Fruit fly (Drosophila melanogaster) whole organism, embryonic: ENCODE data around the gene Tsc1.

ENCODE experiments used
- Bgb ChIP-seq: fragments of 200-800 bp; sonication (Bioruptor generic); IDR thresholded peaks from 2 replicates; pipeline ENCODE4 v1.3.6; 2022; ENCODE audit warnings: missing biosample characterization, missing genetic modification characterization; ENCODE audit not compliant: partially characterized antibody
- CG10147 ChIP-seq: fragments of 200-800 bp; sonication (Bioruptor generic); optimal IDR thresholded peaks from 2 replicates; lab custom pipeline; 2019; ENCODE audit warnings: missing biosample characterization, mild to moderate bottlenecking, missing genetic modification characterization, moderate library complexity
- CG12071 ChIP-seq: fragments of 200-800 bp; sonication (Bioruptor generic); optimal IDR thresholded peaks from 3 replicates; lab custom pipeline; 2018; ENCODE audit warnings: missing biosample characterization, mild to moderate bottlenecking, missing genetic modification characterization
- CG12299 ChIP-seq: fragments of 200-800 bp; sonication (Bioruptor generic); optimal IDR thresholded peaks from 2 replicates; lab custom pipeline; 2018; ENCODE audit warnings: missing biosample characterization, mild to moderate bottlenecking, missing genetic modification characterization
- CG13424 ChIP-seq: fragments of 200-800 bp; sonication (Bioruptor generic); optimal IDR thresholded peaks from 2 replicates; lab custom pipeline; 2019; ENCODE audit warnings: missing biosample characterization, mild to moderate bottlenecking, missing genetic modification characterization, moderate library complexity
- CG13775 ChIP-seq: fragments of 200-800 bp; sonication (Bioruptor generic); optimal IDR thresholded peaks from 3 replicates; lab custom pipeline; 2017; ENCODE audit warnings: missing biosample characterization, mild to moderate bottlenecking, missing genetic modification characterization
- CG15696 ChIP-seq: fragments of 200-800 bp; sonication (Bioruptor generic); optimal IDR thresholded peaks from 2 replicates; lab custom pipeline; 2019; ENCODE audit warnings: missing biosample characterization, mild to moderate bottlenecking, missing genetic modification characterization, moderate library complexity
- CG17186 ChIP-seq: fragments of 200-800 bp; sonication (Bioruptor generic); optimal IDR thresholded peaks from 3 replicates; lab custom pipeline; 2017; ENCODE audit warnings: missing biosample characterization, missing genetic modification reagents, missing genetic modification characterization
- CG18011 ChIP-seq: fragments of 200-800 bp; sonication (Bioruptor generic); optimal IDR thresholded peaks from 2 replicates; lab custom pipeline; 2017; ENCODE audit warnings: missing biosample characterization, missing genetic modification characterization, mild to moderate bottlenecking, moderate library complexity, missing genotype
- CG33213 ChIP-seq: fragments of 200-800 bp; sonication (Bioruptor generic); optimal IDR thresholded peaks from 3 replicates; lab custom pipeline; 2016; ENCODE audit warnings: missing biosample characterization, missing genetic modification characterization
- CG4730 ChIP-seq: fragments of 200-800 bp; sonication (Bioruptor generic); IDR thresholded peaks from 2 replicates; pipeline ENCODE4 v1.3.6; 2022; ENCODE audit warnings: missing biosample characterization, missing genetic modification characterization
- CG6854 ChIP-seq: fragments of 200-800 bp; sonication (Bioruptor generic); optimal IDR thresholded peaks from 3 replicates; lab custom pipeline; 2017; ENCODE audit warnings: missing biosample characterization, mild to moderate bottlenecking, missing genetic modification characterization
- CG7357 ChIP-seq: fragments of 200-800 bp; sonication (Bioruptor generic); IDR thresholded peaks from 3 replicates; pipeline ENCODE4 v1.3.6; 2022; ENCODE audit warnings: missing biosample characterization, missing genetic modification characterization
- CG7963 ChIP-seq: fragments of 200-800 bp; sonication (Bioruptor generic); IDR thresholded peaks from 3 replicates; pipeline ENCODE4 v1.3.6; 2022; ENCODE audit warnings: missing biosample characterization, missing genetic modification characterization; ENCODE audit not compliant: partially characterized antibody
- CG9609 ChIP-seq: fragments of 200-800 bp; sonication (Bioruptor generic); optimal IDR thresholded peaks from 3 replicates; lab custom pipeline; 2016; ENCODE audit warnings: missing biosample characterization, missing genetic modification characterization
- CG9817 ChIP-seq: fragments of 200-800 bp; sonication (Bioruptor generic); optimal IDR thresholded peaks from 2 replicates; lab custom pipeline; 2018; ENCODE audit warnings: missing biosample characterization, mild to moderate bottlenecking, missing genetic modification characterization, moderate library complexity
- CG9932 ChIP-seq: fragments of 200-800 bp; sonication (Bioruptor generic); IDR thresholded peaks from 2 replicates; pipeline ENCODE4 v1.3.6; 2022; ENCODE audit warnings: missing biosample characterization, missing genetic modification characterization
- CHES-1-like ChIP-seq: fragments of 200-800 bp; sonication (Bioruptor generic); optimal IDR thresholded peaks from 2 replicates; lab custom pipeline; 2016; ENCODE audit warnings: missing biosample characterization, missing genetic modification characterization
- Dad ChIP-seq: fragments of 200-800 bp; sonication (Bioruptor generic); optimal IDR thresholded peaks from 3 replicates; lab custom pipeline; 2016; ENCODE audit warnings: missing biosample characterization, missing genetic modification characterization
- HLH4C ChIP-seq: fragments of 200-800 bp; sonication (Bioruptor generic); IDR thresholded peaks from 3 replicates; pipeline ENCODE4 v1.3.6; 2022; ENCODE audit warnings: missing biosample characterization, missing genetic modification characterization; ENCODE audit not compliant: partially characterized antibody
- HLHmδ ChIP-seq: fragments of 200-800 bp; sonication (Bioruptor generic); optimal IDR thresholded peaks from 2 replicates; lab custom pipeline; 2018; ENCODE audit warnings: missing biosample characterization, mild to moderate bottlenecking, missing genetic modification characterization, moderate library complexity
- HmgD ChIP-seq: fragments of 200-800 bp; sonication (Bioruptor generic); optimal IDR thresholded peaks from 3 replicates; lab custom pipeline; 2016; ENCODE audit warnings: missing biosample characterization, missing genetic modification characterization
- Lhr ChIP-seq: fragments of 200-800 bp; sonication (Bioruptor generic); optimal IDR thresholded peaks from 3 replicates; lab custom pipeline; 2017; ENCODE audit warnings: mild to moderate bottlenecking, missing biosample characterization, missing genetic modification reagents, missing genetic modification characterization
- MBD-R2 ChIP-seq: fragments of 200-800 bp; sonication (Bioruptor generic); IDR thresholded peaks from 2 replicates; pipeline ENCODE4 v1.3.6; 2022; ENCODE audit warnings: missing biosample characterization, missing genetic modification characterization
- Med ChIP-seq: fragments of 200-800 bp; sonication (Bioruptor generic); peaks from one replicate; lab custom pipeline; 2016; ENCODE audit warnings: missing biosample characterization, missing genetic modification characterization, mild to moderate bottlenecking, inconsistent platforms, moderate library complexity
- NK7.1 ChIP-seq: fragments of 200-800 bp; sonication (Bioruptor generic); optimal IDR thresholded peaks from 3 replicates; lab custom pipeline; 2016; ENCODE audit warnings: missing biosample characterization, missing genetic modification characterization
- Nf-YC ChIP-seq: fragments of 200-800 bp; optimal IDR thresholded peaks from 3 replicates; lab custom pipeline; 2019; ENCODE audit warnings: missing biosample characterization, mild to moderate bottlenecking, missing genetic modification characterization, moderate library complexity
- Ravus ChIP-seq: fragments of 200-800 bp; sonication (Bioruptor generic); IDR thresholded peaks from 2 replicates; pipeline ENCODE4 v1.3.6; 2022; ENCODE audit warnings: missing biosample characterization, missing genetic modification characterization
- Rfx ChIP-seq: fragments of 200-800 bp; sonication (Bioruptor generic); IDR thresholded peaks from 2 replicates; pipeline ENCODE4 v1.3.6; 2022; ENCODE audit warnings: missing biosample characterization, missing genetic modification characterization
- Spps ChIP-seq: fragments of 200-800 bp; sonication (Bioruptor generic); optimal IDR thresholded peaks from 2 replicates; lab custom pipeline; 2018; ENCODE audit warnings: missing biosample characterization, mild to moderate bottlenecking, missing genetic modification characterization
- Sry-β ChIP-seq: fragments of 200-800 bp; sonication (Bioruptor generic); optimal IDR thresholded peaks from 2 replicates; lab custom pipeline; 2018; ENCODE audit warnings: missing biosample characterization, mild to moderate bottlenecking, missing genetic modification characterization, moderate library complexity
- amos ChIP-seq: fragments of 200-800 bp; sonication (Bioruptor generic); IDR thresholded peaks from 2 replicates; pipeline ENCODE4 v1.3.6; 2022; ENCODE audit warnings: missing biosample characterization, missing genetic modification characterization; ENCODE audit not compliant: partially characterized antibody
- ara ChIP-seq: fragments of 200-800 bp; sonication (Bioruptor generic); IDR thresholded peaks from 2 replicates; pipeline ENCODE4 v1.3.6; 2022; ENCODE audit warnings: missing biosample characterization, missing genetic modification characterization
- ato ChIP-seq: fragments of 200-800 bp; sonication (Bioruptor generic); IDR thresholded peaks from 2 replicates; pipeline ENCODE4 v1.3.6; 2022; ENCODE audit warnings: missing biosample characterization, missing genetic modification characterization; ENCODE audit not compliant: partially characterized antibody
- br ChIP-seq: fragments of >200 bp; optimal IDR thresholded peaks from 2 replicates; lab custom pipeline; 2017
- cad ChIP-seq: fragments of >200 bp; optimal IDR thresholded peaks from 2 replicates; lab custom pipeline; 2017; ENCODE audit warnings: missing biosample characterization, missing genetic modification characterization
- chm ChIP-seq: fragments of 200-800 bp; sonication (Bioruptor generic); IDR thresholded peaks from 2 replicates; pipeline ENCODE4 v1.3.6; 2022; ENCODE audit warnings: missing biosample characterization, missing genetic modification characterization
- chn ChIP-seq: fragments of 200-800 bp; sonication (Bioruptor generic); optimal IDR thresholded peaks from 2 replicates; lab custom pipeline; 2016; ENCODE audit warnings: missing biosample characterization, missing genetic modification characterization
- ci ChIP-seq: fragments of 200-800 bp; sonication (Bioruptor generic); IDR thresholded peaks from 3 replicates; pipeline ENCODE4 v1.3.6; 2022; ENCODE audit warnings: missing biosample characterization, missing genetic modification characterization
- crp ChIP-seq, 2 experiments: fragments of 200-800 bp; sonication (Bioruptor generic); optimal IDR thresholded peaks; 2 replicates in 1 of 2; 3 replicates in 1 of 2; lab custom pipeline; 2017; ENCODE audit warnings: missing biosample characterization in 2 of 2, missing genetic modification characterization in 2 of 2, mild to moderate bottlenecking in 1 of 2, moderate library complexity in 1 of 2
- dmrt11E ChIP-seq: fragments of 200-800 bp; sonication (Bioruptor generic); optimal IDR thresholded peaks from 3 replicates; lab custom pipeline; 2018; ENCODE audit warnings: missing biosample characterization, mild to moderate bottlenecking, missing genetic modification characterization, moderate library complexity
- dysf ChIP-seq: fragments of 200-800 bp; sonication (Bioruptor generic); IDR thresholded peaks from 3 replicates; pipeline ENCODE4 v1.3.6; 2022; ENCODE audit warnings: missing biosample characterization, missing genetic modification characterization
- eve ChIP-seq, 2 experiments: fragments of >200 bp; optimal IDR thresholded peaks; 2 replicates each; lab custom pipeline; 2017; ENCODE audit warnings: missing biosample characterization in 2 of 2, missing genetic modification characterization in 2 of 2
- fd3F ChIP-seq: fragments of 200-800 bp; sonication (Bioruptor generic); optimal IDR thresholded peaks from 2 replicates; lab custom pipeline; 2018; ENCODE audit warnings: missing biosample characterization, mild to moderate bottlenecking, missing genetic modification characterization, moderate library complexity
- inv ChIP-seq: fragments of 200-800 bp; sonication (Bioruptor generic); IDR thresholded peaks from 2 replicates; pipeline ENCODE4 v1.3.6; 2022; ENCODE audit warnings: missing biosample characterization, missing genetic modification characterization; ENCODE audit not compliant: partially characterized antibody
- lov ChIP-seq, 2 experiments: fragments of 200-800 bp in 1 of 2; fragments of >200 bp in 1 of 2; sonication (Bioruptor generic) in 1 of 2; IDR thresholded peaks in 1 of 2; optimal IDR thresholded peaks in 1 of 2; 2 replicates in 1 of 2; 3 replicates in 1 of 2; pipeline versions ENCODE4 v1.3.6 to Lab custom; 2017 to 2022; ENCODE audit warnings: missing biosample characterization in 1 of 2, missing genetic modification characterization in 1 of 2
- nmo ChIP-seq: fragments of 200-800 bp; sonication (Bioruptor generic); optimal IDR thresholded peaks from 2 replicates; lab custom pipeline; 2018; ENCODE audit warnings: missing biosample characterization, mild to moderate bottlenecking, missing genetic modification characterization, moderate library complexity
- pros ChIP-seq: fragments of 200-800 bp; sonication (Bioruptor generic); optimal IDR thresholded peaks from 3 replicates; lab custom pipeline; 2019; ENCODE audit warnings: missing biosample characterization, mild to moderate bottlenecking, missing genetic modification characterization, moderate library complexity
- sens-2 ChIP-seq: fragments of 200-800 bp; sonication (Bioruptor generic); IDR thresholded peaks from 2 replicates; pipeline ENCODE4 v1.3.6; 2022; ENCODE audit warnings: missing biosample characterization, missing genetic modification characterization
- sim ChIP-seq: fragments of 200-800 bp; sonication (Bioruptor generic); IDR thresholded peaks from 2 replicates; pipeline ENCODE4 v1.3.6; 2022; ENCODE audit warnings: missing biosample characterization, missing genetic modification characterization

Gene Tsc1

dm6 chr3R:24169362-24169761, 39.3 kb downstream of the Tsc1 start, which contains the start of gene CG5510 (continued):
- TF ChIP-seq HmgD (GFP tag; lab: Kevin White, UChicago) (peak; percentile 69), CG12299 (tag; lab: Kevin White, UChicago) (peak; percentile 15), Ravus (no peak), sens-2 (GFP tag; lab: Robert Waterston, UW) (no peak), fd3F (GFP tag; lab: Kevin White, UChicago) (peak; percentile 1), ci (GFP tag; lab: Robert Waterston, UW) (peak; percentile 71; the same call in 2 of the 3 replicates), amos (GFP tag; lab: Robert Waterston, UW) (peak; percentile 98), Spps (peak; percentile 5), Bgb (GFP tag; lab: Robert Waterston, UW) (peak; percentile 99), CG12071 (GFP tag; lab: Kevin White, UChicago) (no peak), CG6854 (GFP tag; lab: Kevin White, UChicago) (no peak), crp (GFP tag; optimal IDR thresholded peaks at IDR 0.05; lab: Kevin White, UChicago) (peak in 1 of 2 experiments; percentile 67), CG7357 (GFP tag; lab: Robert Waterston, UW) (0 out of 3 replicates have a peak, but pooled peaks have one; percentile 32), CG9932 (GFP tag; lab: Robert Waterston, UW) (peak; percentile 86), NK7.1 (GFP tag; lab: Kevin White, UChicago) (peak; percentile 18), ara (no peak), CG13775 (GFP tag; lab: Kevin White, UChicago) (peak; percentile 38), CG33213 (GFP tag; lab: Kevin White, UChicago) (peak; percentile 11), Sry-β (peak; percentile 29), CG4730 (GFP tag; lab: Robert Waterston, UW) (no peak), dysf (GFP tag; lab: Robert Waterston, UW) (peak; percentile 25; the same call in 1 of the 3 replicates), dmrt11E (peak; percentile 11), sim (GFP tag; lab: Robert Waterston, UW) (no peak), Dad (peak; percentile 69), nmo (peak; percentile 76), CG18011 (GFP tag; lab: Kevin White, UChicago) (no peak), chn (GFP tag; lab: Kevin White, UChicago) (peak; percentile 62), Med (peak; percentile 97), Nf-YC (tag; lab: Kevin White, UChicago) (peak; percentile 61), lov (optimal IDR thresholded peaks at IDR 0.05; lab: Kevin White, UChicago) (no peak), lov (GFP tag; IDR thresholded peaks at IDR 0.05; lab: Robert Waterston, UW) (0 out of 3 replicates have a peak, but pooled peaks have one; percentile 20), Rfx (GFP tag; lab: Robert Waterston, UW) (peak; percentile 81), CHES-1-like (GFP tag; lab: Kevin White, UChicago) (peak; percentile 70), CG15696 (tag; lab: Kevin White, UChicago) (no peak), CG13424 (peak; percentile 39), eve (GFP tag; optimal IDR thresholded peaks at IDR 0.05; lab: Kevin White, UChicago) (no peak), MBD-R2 (GFP tag; lab: Robert Waterston, UW) (peak; percentile 98), HLHmδ (GFP tag; lab: Kevin White, UChicago) (no peak), CG9609 (GFP tag; lab: Kevin White, UChicago) (peak; percentile 57), pros (GFP tag; lab: Kevin White, UChicago) (no peak), CG10147 (GFP tag; lab: Kevin White, UChicago) (peak; percentile 31), CG9817 (tag; lab: Kevin White, UChicago) (peak; percentile 56), br (lab: Kevin White, UChicago) (no peak), chm (peak; percentile 46; the same call in 1 of the 2 replicates), CG17186 (GFP tag; lab: Kevin White, UChicago) (peak; percentile 80), cad (GFP tag; lab: Kevin White, UChicago) (no peak), CG7963 (GFP tag; lab: Robert Waterston, UW) (peak; percentile 98), HLH4C (GFP tag; lab: Robert Waterston, UW) (peak; percentile 98), ato (GFP tag; lab: Robert Waterston, UW) (peak; percentile 99), Lhr (GFP tag; lab: Kevin White, UChicago) (peak; percentile 51), inv (GFP tag; lab: Robert Waterston, UW) (peak; percentile 95)
